Worm (Caenorhabditis elegans) whole organism, L4 larva: ENCODE results near the gene F56A8.5.

Experiments used
- ceh-28 ChIP-seq: fragments of 150-350 bp; optimal IDR thresholded peaks from 2 replicates; lab custom pipeline; 2014; ENCODE audit warnings: missing biosample characterization, missing genetic modification reagents, missing genetic modification characterization
- dve-1 ChIP-seq: sonication (generic microtip); optimal IDR thresholded peaks from 2 replicates; lab custom pipeline; 2017; ENCODE audit warnings: antibody characterized with exemption, mild to moderate bottlenecking, missing genetic modification characterization, missing compliant biosample characterization; ENCODE audit not compliant: insufficient read depth
- egl-27 ChIP-seq: sonication (generic microtip); optimal IDR thresholded peaks from 3 replicates; lab custom pipeline; 2017; ENCODE audit warnings: missing biosample characterization, missing genetic modification reagents, missing genetic modification characterization
- nhr-11 ChIP-seq: fragments of 150-350 bp; optimal IDR thresholded peaks from 2 replicates; lab custom pipeline; 2014; ENCODE audit warnings: missing biosample characterization, missing genetic modification characterization
- nhr-25 ChIP-seq: sonication (generic microtip); optimal IDR thresholded peaks from 2 replicates; lab custom pipeline; 2017; ENCODE audit warnings: missing genetic modification characterization, mild to moderate bottlenecking, missing compliant biosample characterization, antibody characterized with exemption, moderate library complexity, borderline replicate concordance; ENCODE audit not compliant: insufficient read depth
- tag-97 ChIP-seq: fragments of 200-800 bp; sonication (Bioruptor generic); IDR thresholded peaks from 2 replicates; pipeline ENCODE4 v1.3.6; 2022; ENCODE audit warnings: missing genetic modification characterization, missing compliant biosample characterization
- zag-1 ChIP-seq: fragments of 150-350 bp; optimal IDR thresholded peaks from 2 replicates; lab custom pipeline; 2014; ENCODE audit warnings: missing biosample characterization, missing genetic modification characterization

ce11 chrIII:13305537-13305936 lies 39.9 kb downstream of the F56A8.5 start:
- TF ChIP-seq nhr-11 (tag; lab: Kevin White, UChicago): no peak
- TF ChIP-seq dve-1: no peak
- no peak for TF ChIP-seq tag-97
- TF ChIP-seq egl-27 (tag; lab: Kevin White, UChicago): no peak
- no peak for TF ChIP-seq zag-1 (tag; lab: Kevin White, UChicago)
- no peak for TF ChIP-seq nhr-25 (tag; lab: Kevin White, UChicago)
- no peak for TF ChIP-seq ceh-28
